Fruit fly (Drosophila melanogaster) whole organism, embryonic: ENCODE data around the gene CG42758.

Source experiments
- Ada2b ChIP-seq: fragments of 200-800 bp; sonication (Bioruptor generic); IDR thresholded peaks from 2 replicates; pipeline ENCODE4 v1.3.6; 2022; ENCODE audit warnings: missing biosample characterization, missing genetic modification characterization
- Asciz ChIP-seq: fragments of 200-800 bp; sonication (Bioruptor generic); optimal IDR thresholded peaks from 2 replicates; lab custom pipeline; 2017; ENCODE audit warnings: missing biosample characterization, mild to moderate bottlenecking, missing genetic modification characterization, missing genetic modification reagents
- Atf6 ChIP-seq: fragments of 200-800 bp; sonication (Bioruptor generic); IDR thresholded peaks from 2 replicates; pipeline ENCODE4 v1.3.6; 2022; ENCODE audit warnings: missing biosample characterization, missing genetic modification characterization
- Bdp1 ChIP-seq: fragments of 200-800 bp; sonication (Bioruptor generic); optimal IDR thresholded peaks from 3 replicates; lab custom pipeline; 2016; ENCODE audit warnings: missing biosample characterization, missing genetic modification characterization
- CG10209 ChIP-seq: fragments of 200-800 bp; sonication (Bioruptor generic); optimal IDR thresholded peaks from 3 replicates; lab custom pipeline; 2017; ENCODE audit warnings: missing biosample characterization, mild to moderate bottlenecking, missing genetic modification characterization, missing genetic modification reagents
- CG10267 ChIP-seq: fragments of 200-800 bp; sonication (Bioruptor generic); optimal IDR thresholded peaks from 2 replicates; lab custom pipeline; 2018; ENCODE audit warnings: missing biosample characterization, mild to moderate bottlenecking, missing genetic modification characterization, moderate library complexity
- CG11456 ChIP-seq: fragments of 200-800 bp; sonication (Bioruptor generic); IDR thresholded peaks from 3 replicates; pipeline ENCODE4 v1.3.6; 2022; ENCODE audit warnings: missing biosample characterization, missing genetic modification characterization
- CG12942 ChIP-seq: fragments of 200-800 bp; sonication (Bioruptor generic); optimal IDR thresholded peaks from 3 replicates; lab custom pipeline; 2016; ENCODE audit warnings: missing biosample characterization, missing genetic modification characterization
- CG14965 ChIP-seq: fragments of 200-800 bp; sonication (Bioruptor generic); optimal IDR thresholded peaks from 2 replicates; lab custom pipeline; 2016; ENCODE audit warnings: missing biosample characterization, missing genetic modification characterization, borderline replicate concordance
- CG15269 ChIP-seq: fragments of 200-800 bp; sonication (Bioruptor generic); optimal IDR thresholded peaks from 2 replicates; lab custom pipeline; 2018; ENCODE audit warnings: missing biosample characterization, mild to moderate bottlenecking, missing genetic modification characterization, moderate library complexity
- CG16813 ChIP-seq: fragments of 200-800 bp; sonication (Bioruptor generic); IDR thresholded peaks from 3 replicates; pipeline ENCODE4 v1.3.6; 2022; ENCODE audit warnings: missing biosample characterization, missing genetic modification characterization; ENCODE audit not compliant: partially characterized antibody
- CG1832 ChIP-seq: fragments of 200-800 bp; sonication (Bioruptor generic); optimal IDR thresholded peaks from 2 replicates; lab custom pipeline; 2017; ENCODE audit warnings: missing biosample characterization, mild to moderate bottlenecking, missing genetic modification characterization, inconsistent platforms
- CG30020 ChIP-seq: fragments of 200-800 bp; optimal IDR thresholded peaks from 2 replicates; lab custom pipeline; 2019; ENCODE audit warnings: missing biosample characterization, mild to moderate bottlenecking, missing genetic modification characterization, moderate library complexity
- CG3726 ChIP-seq: fragments of 200-800 bp; sonication (Bioruptor generic); IDR thresholded peaks from 3 replicates; pipeline ENCODE4, ENCODE4 v1.3.6; 2022; ENCODE audit warnings: missing biosample characterization, missing genetic modification characterization
- CG3995 ChIP-seq: fragments of 200-800 bp; sonication (Bioruptor generic); optimal IDR thresholded peaks from 3 replicates; lab custom pipeline; 2016; ENCODE audit warnings: missing biosample characterization, missing genetic modification characterization
- CG4424 ChIP-seq: fragments of 200-800 bp; sonication (Bioruptor generic); optimal IDR thresholded peaks from 3 replicates; lab custom pipeline; 2016; ENCODE audit warnings: missing biosample characterization, missing genetic modification characterization
- CG6683 ChIP-seq: fragments of 200-800 bp; sonication (Bioruptor generic); optimal IDR thresholded peaks from 2 replicates; lab custom pipeline; 2017; ENCODE audit warnings: missing biosample characterization, mild to moderate bottlenecking, missing genetic modification characterization, missing genetic modification reagents
- CG7357 ChIP-seq: fragments of 200-800 bp; sonication (Bioruptor generic); IDR thresholded peaks from 3 replicates; pipeline ENCODE4 v1.3.6; 2022; ENCODE audit warnings: missing biosample characterization, missing genetic modification characterization
- CG7786 ChIP-seq: fragments of 200-800 bp; sonication (Bioruptor generic); optimal IDR thresholded peaks from 2 replicates; lab custom pipeline; 2016; ENCODE audit warnings: missing biosample characterization, missing genetic modification characterization
- CG7987 ChIP-seq: fragments of 200-800 bp; sonication (Bioruptor generic); optimal IDR thresholded peaks from 2 replicates; lab custom pipeline; 2018; ENCODE audit warnings: missing biosample characterization, mild to moderate bottlenecking, missing genetic modification characterization, moderate library complexity
- Dek ChIP-seq: fragments of 200-800 bp; sonication (Bioruptor generic); optimal IDR thresholded peaks from 3 replicates; lab custom pipeline; 2019; ENCODE audit warnings: missing biosample characterization, mild to moderate bottlenecking, missing genetic modification characterization, moderate library complexity
- Gsc ChIP-seq: fragments of 200-800 bp; sonication (Bioruptor generic); IDR thresholded peaks from 2 replicates; pipeline ENCODE4 v1.3.6; 2022; ENCODE audit warnings: missing biosample characterization, missing genetic modification characterization
- Gug ChIP-seq: fragments of 200-800 bp; sonication (Bioruptor generic); IDR thresholded peaks from 4 replicates; pipeline ENCODE4 v1.3.6; 2022; ENCODE audit warnings: missing biosample characterization, missing genetic modification characterization
- HLH3B ChIP-seq: fragments of 200-800 bp; sonication (Bioruptor generic); IDR thresholded peaks from 2 replicates; pipeline ENCODE4 v1.3.6; 2022; ENCODE audit warnings: missing biosample characterization, missing genetic modification characterization
- Hmr ChIP-seq: fragments of 200-800 bp; sonication (Bioruptor generic); optimal IDR thresholded peaks from 3 replicates; lab custom pipeline; 2017; ENCODE audit warnings: mild to moderate bottlenecking, missing biosample characterization, missing genetic modification reagents, missing genetic modification characterization
- Lhr ChIP-seq: fragments of 200-800 bp; sonication (Bioruptor generic); optimal IDR thresholded peaks from 3 replicates; lab custom pipeline; 2017; ENCODE audit warnings: mild to moderate bottlenecking, missing biosample characterization, missing genetic modification reagents, missing genetic modification characterization
- Lpt ChIP-seq: fragments of >200 bp; optimal IDR thresholded peaks from 2 replicates; lab custom pipeline; 2018; ENCODE audit warnings: missing biosample characterization, missing genetic modification characterization
- Mad ChIP-seq: fragments of 200-800 bp; sonication (Bioruptor generic); optimal IDR thresholded peaks from 2 replicates; lab custom pipeline; 2016; ENCODE audit warnings: missing biosample characterization, missing genetic modification characterization
- Med ChIP-seq: fragments of 200-800 bp; sonication (Bioruptor generic); peaks from one replicate; lab custom pipeline; 2016; ENCODE audit warnings: missing biosample characterization, missing genetic modification characterization, mild to moderate bottlenecking, inconsistent platforms, moderate library complexity
- Neu2 ChIP-seq: fragments of 200-800 bp; sonication (Bioruptor generic); optimal IDR thresholded peaks from 3 replicates; lab custom pipeline; 2016; ENCODE audit warnings: missing biosample characterization, missing genetic modification characterization, borderline replicate concordance
- Taf1 ChIP-seq: fragments of 200-800 bp; sonication (Bioruptor generic); IDR thresholded peaks from 2 replicates; pipeline ENCODE4 v1.3.6; 2022; ENCODE audit warnings: missing biosample characterization, missing genetic modification characterization
- ase ChIP-seq: fragments of 200-800 bp; sonication (Bioruptor generic); IDR thresholded peaks from 3 replicates; pipeline ENCODE4 v1.3.6; 2022; ENCODE audit warnings: missing biosample characterization, missing genetic modification characterization
- ato ChIP-seq: fragments of 200-800 bp; sonication (Bioruptor generic); IDR thresholded peaks from 2 replicates; pipeline ENCODE4 v1.3.6; 2022; ENCODE audit warnings: missing biosample characterization, missing genetic modification characterization; ENCODE audit not compliant: partially characterized antibody
- disco-r ChIP-seq: fragments of 200-800 bp; sonication (Bioruptor generic); optimal IDR thresholded peaks from 2 replicates; lab custom pipeline; 2016; ENCODE audit warnings: missing biosample characterization, missing genetic modification characterization
- dmrt11E ChIP-seq: fragments of 200-800 bp; sonication (Bioruptor generic); optimal IDR thresholded peaks from 3 replicates; lab custom pipeline; 2018; ENCODE audit warnings: missing biosample characterization, mild to moderate bottlenecking, missing genetic modification characterization, moderate library complexity
- dmrt99B ChIP-seq: fragments of 200-800 bp; sonication (Bioruptor generic); optimal IDR thresholded peaks from 2 replicates; lab custom pipeline; 2018; ENCODE audit warnings: missing biosample characterization, mild to moderate bottlenecking, missing genetic modification characterization, moderate library complexity
- gcm ChIP-seq: fragments of 200-800 bp; sonication (Bioruptor generic); optimal IDR thresholded peaks from 2 replicates; lab custom pipeline; 2019; ENCODE audit warnings: missing biosample characterization, mild to moderate bottlenecking, missing genetic modification characterization, moderate library complexity
- ham ChIP-seq: fragments of 200-800 bp; sonication (Bioruptor generic); IDR thresholded peaks from 2 replicates; pipeline ENCODE4 v1.3.6; 2022; ENCODE audit warnings: missing biosample characterization, missing genetic modification characterization
- insv ChIP-seq, 2 experiments: fragments of 200-800 bp; sonication (Bioruptor generic); optimal IDR thresholded peaks; 3 replicates each; lab custom pipeline; 2016 to 2018; ENCODE audit warnings: missing biosample characterization in 2 of 2, missing genetic modification characterization in 2 of 2
- inv ChIP-seq: fragments of 200-800 bp; sonication (Bioruptor generic); IDR thresholded peaks from 2 replicates; pipeline ENCODE4 v1.3.6; 2022; ENCODE audit warnings: missing biosample characterization, missing genetic modification characterization; ENCODE audit not compliant: partially characterized antibody
- mam ChIP-seq: fragments of 200-800 bp; sonication (Bioruptor generic); optimal IDR thresholded peaks from 3 replicates; lab custom pipeline; 2016; ENCODE audit warnings: missing biosample characterization, missing genetic modification characterization
- psq ChIP-seq: fragments of 200-800 bp; sonication (Bioruptor generic); optimal IDR thresholded peaks from 2 replicates; lab custom pipeline; 2017; ENCODE audit warnings: missing biosample characterization, missing genetic modification characterization
- ro ChIP-seq: fragments of 200-800 bp; sonication (Bioruptor generic); IDR thresholded peaks from 2 replicates; pipeline ENCODE4 v1.3.6; 2022; ENCODE audit warnings: missing biosample characterization, missing genetic modification characterization
- sd ChIP-seq: fragments of 200-800 bp; sonication (Bioruptor generic); optimal IDR thresholded peaks from 3 replicates; lab custom pipeline; 2018; ENCODE audit warnings: missing biosample characterization, mild to moderate bottlenecking, missing genetic modification characterization, moderate library complexity
- shn ChIP-seq: fragments of 200-800 bp; sonication (Bioruptor generic); optimal IDR thresholded peaks from 3 replicates; lab custom pipeline; 2016; ENCODE audit warnings: missing biosample characterization, missing genetic modification characterization
- slou ChIP-seq: fragments of 200-800 bp; sonication (Bioruptor generic); optimal IDR thresholded peaks from 3 replicates; lab custom pipeline; 2016; ENCODE audit warnings: missing biosample characterization, missing genetic modification characterization
- ssp ChIP-seq: fragments of 200-800 bp; sonication (Bioruptor generic); IDR thresholded peaks from 2 replicates; pipeline ENCODE4 v1.3.6; 2022; ENCODE audit warnings: missing biosample characterization, missing genetic modification characterization
- tap ChIP-seq: fragments of 200-800 bp; optimal IDR thresholded peaks from 3 replicates; lab custom pipeline; 2019; ENCODE audit warnings: missing biosample characterization, mild to moderate bottlenecking, missing genetic modification characterization, moderate library complexity
- tio ChIP-seq: fragments of 200-800 bp; sonication (Bioruptor generic); optimal IDR thresholded peaks from 2 replicates; lab custom pipeline; 2017; ENCODE audit warnings: missing biosample characterization, missing genetic modification characterization, inconsistent platforms
- wdn ChIP-seq: fragments of 200-800 bp; sonication (Bioruptor generic); IDR thresholded peaks from 2 replicates; pipeline ENCODE4 v1.3.6; 2022; ENCODE audit warnings: missing biosample characterization, missing genetic modification characterization
- wor ChIP-seq: fragments of 200-800 bp; sonication (Bioruptor generic); IDR thresholded peaks from 2 replicates; pipeline ENCODE4 v1.3.6; 2022; ENCODE audit warnings: missing biosample characterization, missing genetic modification characterization
- z ChIP-seq: fragments of 200-800 bp; sonication (Bioruptor generic); IDR thresholded peaks from 3 replicates; pipeline ENCODE4 v1.3.6; 2022; ENCODE audit warnings: missing biosample characterization, missing genetic modification characterization

Gene CG42758

DNA sequence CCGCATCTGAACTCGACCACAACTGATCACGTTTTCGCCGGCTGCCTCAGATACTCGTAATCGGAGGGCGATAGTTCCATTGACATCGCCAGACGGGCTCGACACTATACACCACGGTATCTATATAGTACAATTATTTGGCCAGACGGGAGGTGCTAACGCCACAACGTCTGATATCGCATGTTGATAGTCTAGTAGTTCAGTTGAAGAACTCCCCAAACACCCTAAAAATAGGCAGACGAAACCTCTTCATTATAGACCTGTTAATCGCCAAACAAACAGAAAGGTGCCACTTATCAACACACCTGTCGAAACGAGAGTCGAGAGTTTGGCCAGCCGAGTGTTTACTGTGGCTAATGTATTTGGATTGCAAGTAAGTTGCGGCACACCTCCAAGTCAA, 12.2 kb upstream of the CG42758 start (continued):
- no peak for TF ChIP-seq Neu2 (GFP tag; lab: Kevin White, UChicago)
- TF ChIP-seq z (GFP tag; lab: Robert Waterston, UW): no peak
- peak; percentile 38 for TF ChIP-seq CG15269 (tag; lab: Kevin White, UChicago)
- peak in 1 of 2 experiments; percentile 29 for TF ChIP-seq insv (GFP tag; optimal IDR thresholded peaks at IDR 0.05; lab: Kevin White, UChicago)
- TF ChIP-seq slou (GFP tag; lab: Kevin White, UChicago): no peak
- TF ChIP-seq ro: no peak
- no peak for TF ChIP-seq CG6683 (GFP tag; lab: Kevin White, UChicago)
- peak; percentile 21 for TF ChIP-seq dmrt11E
- peak; percentile 58 for TF ChIP-seq sd (tag; lab: Kevin White, UChicago)
- TF ChIP-seq disco-r: no peak
- TF ChIP-seq CG11456 (GFP tag; lab: Robert Waterston, UW): no peak
- no peak for TF ChIP-seq ase (GFP tag; lab: Robert Waterston, UW)
- peak; percentile 23 for TF ChIP-seq CG4424
- TF ChIP-seq ham: no peak
- peak; percentile 2 for TF ChIP-seq tap (tag; lab: Kevin White, UChicago)
- peak; percentile 19 for TF ChIP-seq Lhr
- no peak for TF ChIP-seq inv (GFP tag; lab: Robert Waterston, UW)
- TF ChIP-seq dmrt99B: peak; percentile 42
- no peak for TF ChIP-seq CG12942 (GFP tag; lab: Kevin White, UChicago)
- TF ChIP-seq CG30020 (tag; lab: Kevin White, UChicago): no peak
- no peak for TF ChIP-seq Gsc (GFP tag; lab: Robert Waterston, UW)
- no peak for TF ChIP-seq Lpt (GFP tag; lab: Kevin White, UChicago)
- peak; percentile 92 for TF ChIP-seq CG7987 (GFP tag; lab: Kevin White, UChicago)
- no peak for TF ChIP-seq Gug (GFP tag; lab: Robert Waterston, UW)
- no peak for TF ChIP-seq ssp (GFP tag; lab: Robert Waterston, UW)
- TF ChIP-seq wdn: no peak
- no peak for TF ChIP-seq CG16813 (GFP tag; lab: Robert Waterston, UW)
- no peak for TF ChIP-seq CG7786
- TF ChIP-seq Mad (GFP tag; lab: Kevin White, UChicago): no peak
- TF ChIP-seq CG10267 (tag; lab: Kevin White, UChicago): peak; percentile 5
- TF ChIP-seq CG14965: no peak
- no peak for TF ChIP-seq tio
- TF ChIP-seq CG3995 (GFP tag; lab: Kevin White, UChicago): no peak
- TF ChIP-seq CG10209 (GFP tag; lab: Kevin White, UChicago): peak; percentile 60
- TF ChIP-seq Dek (tag; lab: Kevin White, UChicago): no peak
- no peak for TF ChIP-seq psq
- TF ChIP-seq CG3726 (GFP tag; lab: Robert Waterston, UW): no peak
- TF ChIP-seq Ada2b (GFP tag; lab: Robert Waterston, UW): no peak
- no peak for TF ChIP-seq CG1832 (GFP tag; lab: Kevin White, UChicago)
- no peak for TF ChIP-seq wor
- no peak for TF ChIP-seq mam (GFP tag; lab: Kevin White, UChicago)
- TF ChIP-seq gcm: no peak
- TF ChIP-seq Atf6 (GFP tag; lab: Robert Waterston, UW): no peak
- TF ChIP-seq Hmr: no peak
- no peak for TF ChIP-seq shn (GFP tag; lab: Kevin White, UChicago)
- no peak for TF ChIP-seq Bdp1
- peak; percentile 79 for TF ChIP-seq Asciz (GFP tag; lab: Kevin White, UChicago)
- TF ChIP-seq Taf1 (GFP tag; lab: Robert Waterston, UW): no peak
- TF ChIP-seq CG7357: no peak
- no peak for TF ChIP-seq ato
- TF ChIP-seq Med (GFP tag; lab: Kevin White, UChicago): peak; percentile 88
- TF ChIP-seq HLH3B (GFP tag; lab: Robert Waterston, UW): peak; percentile 51; the same call in 1 of the 2 replicates
